Worm (Caenorhabditis elegans) whole organism, L3 larva: ENCODE data around the gene calu-1.

ENCODE experiments used
- ceh-82 ChIP-seq: fragments of 150-350 bp; optimal IDR thresholded peaks from 2 replicates; lab custom pipeline; 2014; ENCODE audit warnings: missing biosample characterization, missing genetic modification characterization
- elt-1 ChIP-seq: fragments of 150-350 bp; optimal IDR thresholded peaks from 2 replicates; lab custom pipeline; 2014; ENCODE audit warnings: missing biosample characterization, missing genetic modification characterization
- fos-1 ChIP-seq: fragments of 150-350 bp; optimal IDR thresholded peaks from 2 replicates; lab custom pipeline; 2014; ENCODE audit warnings: missing biosample characterization, missing genetic modification characterization
- jun-1 ChIP-seq: fragments of 150-350 bp; optimal IDR thresholded peaks from 2 replicates; lab custom pipeline; 2014; ENCODE audit warnings: missing biosample characterization, missing genetic modification reagents, missing genetic modification characterization
- nhr-237 ChIP-seq: fragments of 150-350 bp; optimal IDR thresholded peaks from 2 replicates; lab custom pipeline; 2014; ENCODE audit warnings: missing biosample characterization, missing genetic modification characterization
- zag-1 ChIP-seq: fragments of 150-350 bp; optimal IDR thresholded peaks from 2 replicates; lab custom pipeline; 2014; ENCODE audit warnings: missing biosample characterization, missing genetic modification characterization
- ztf-4 ChIP-seq: fragments of 150-350 bp; optimal IDR thresholded peaks from 2 replicates; lab custom pipeline; 2014; ENCODE audit warnings: missing biosample characterization, missing genetic modification characterization

ce11 chrX:4992523-4992922 is 21.8 kb upstream of the calu-1 start:
- TF ChIP-seq fos-1 (tag; lab: Kevin White, UChicago) = no peak
- no peak for TF ChIP-seq zag-1 (tag; lab: Kevin White, UChicago)
- no peak for TF ChIP-seq jun-1 (tag; lab: Kevin White, UChicago)
- no peak for TF ChIP-seq nhr-237 (tag; lab: Kevin White, UChicago)
- TF ChIP-seq elt-1 (tag; lab: Kevin White, UChicago) = no peak
- TF ChIP-seq ztf-4 (tag; lab: Kevin White, UChicago) = no peak
- TF ChIP-seq ceh-82 (tag; lab: Kevin White, UChicago) = no peak
